Fruit fly (Drosophila melanogaster): Measurements from ENCODE around the gene HP1e.

The HP1e gene

DNA sequence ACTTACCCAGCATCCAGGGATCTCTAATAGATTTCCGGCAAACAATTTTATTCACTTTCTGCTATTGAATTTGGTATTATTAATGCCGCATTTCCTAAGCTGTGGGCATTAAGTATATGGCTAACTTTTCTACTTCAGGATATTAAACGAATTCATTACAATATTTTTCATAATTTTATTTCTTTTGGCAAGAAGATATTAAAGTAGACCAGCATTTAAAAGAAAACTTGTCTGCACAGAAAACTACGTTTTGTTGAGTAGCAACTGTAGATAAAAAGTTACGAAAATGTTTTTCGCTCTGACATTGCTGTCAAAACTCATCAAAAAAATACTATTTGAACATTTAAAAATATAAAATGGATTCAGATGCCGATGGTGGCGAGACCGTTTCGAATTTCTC is at the start of gene HP1e:
Gene HP1e (plus strand): TSS at position 301 of the 400 bp plus-strand sequence.
- TF ChIP-seq CG1620 (GFP tag; optimal IDR thresholded peaks at IDR 0.05) (no peak), CG12768 (GFP tag; optimal IDR thresholded peaks at IDR 0.05) (no peak), kay (GFP tag; ENCODE audit: borderline replicate concordance) (no peak)

DNA sequence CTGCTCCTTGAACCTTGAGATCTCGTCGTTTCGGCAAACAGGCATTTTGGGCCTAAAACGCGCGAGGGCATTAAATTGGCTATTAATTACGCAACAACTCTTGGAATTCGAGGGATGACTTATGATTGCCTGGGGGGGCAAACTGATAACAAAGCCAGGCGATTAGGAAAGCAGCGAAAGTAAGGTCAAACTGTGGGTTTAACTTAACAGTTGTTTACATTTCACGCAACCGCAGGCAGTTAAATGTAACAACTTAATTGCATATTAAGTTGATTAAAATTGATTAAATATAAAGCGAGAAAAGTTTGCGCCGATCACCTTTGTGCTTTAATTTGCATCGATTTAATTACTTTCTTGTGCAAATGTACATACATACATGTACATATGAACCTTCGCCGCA is 33.9 kb upstream of the HP1e start:
- TF ChIP-seq Mnt (GFP tag; optimal IDR thresholded peaks at IDR 0.05) (no peak), CG7045 (GFP tag; optimal IDR thresholded peaks at IDR 0.05) (no peak), CG14711 (tag; optimal IDR thresholded peaks at IDR 0.05) (no peak), Clk (GFP tag; optimal IDR thresholded peaks at IDR 0.05) (no peak), toe (GFP tag; optimal IDR thresholded peaks at IDR 0.05) (no peak), cic (GFP tag; optimal IDR thresholded peaks at IDR 0.05) (no peak), kay (GFP tag; ENCODE audit: borderline replicate concordance) (no peak), CG7101 (tag; optimal IDR thresholded peaks at IDR 0.05) (no peak), CG12768 (GFP tag; optimal IDR thresholded peaks at IDR 0.05) (no peak), bab1 (GFP tag; optimal IDR thresholded peaks at IDR 0.05) (no peak), CG1620 (GFP tag; optimal IDR thresholded peaks at IDR 0.05) (no peak), CG11617 (GFP tag; optimal IDR thresholded peaks at IDR 0.05) (no peak), Crg-1 (GFP tag; optimal IDR thresholded peaks at IDR 0.05) (no peak), pad (GFP tag; optimal IDR thresholded peaks at IDR 0.05) (no peak), CG5204 (GFP tag; optimal IDR thresholded peaks at IDR 0.05) (no peak), Hr96 (GFP tag; optimal IDR thresholded peaks at IDR 0.05) (no peak), cnc (optimal IDR thresholded peaks at IDR 0.05) (no peak)

DNA sequence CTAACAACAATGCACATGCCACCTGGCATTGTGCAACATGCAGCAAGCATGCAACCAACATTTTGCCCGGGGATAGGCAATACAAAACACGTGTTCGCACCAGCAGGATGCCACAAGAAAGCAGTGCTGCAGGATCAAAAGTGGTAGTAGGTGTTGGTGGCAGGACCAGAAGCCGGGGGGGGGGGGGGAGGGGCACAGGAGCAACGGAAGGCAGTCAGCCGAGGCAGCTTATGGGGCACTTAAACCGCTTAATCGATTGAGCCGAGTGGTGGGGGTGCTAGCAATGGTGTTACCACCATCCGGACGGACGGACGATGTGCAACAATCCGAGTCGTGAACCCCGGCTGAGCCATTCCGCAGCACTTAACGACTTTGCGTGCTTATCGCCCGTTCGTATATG is 24.4 kb upstream of the HP1e start:
- no peak for TF ChIP-seq CG12768 (GFP tag; optimal IDR thresholded peaks at IDR 0.05)
- TF ChIP-seq Hr96 (GFP tag; optimal IDR thresholded peaks at IDR 0.05): no peak
- TF ChIP-seq CG33017 (tag; optimal IDR thresholded peaks at IDR 0.05): no peak
- TF ChIP-seq bab1 (GFP tag; optimal IDR thresholded peaks at IDR 0.05): no peak
- no peak for TF ChIP-seq tj (GFP tag; optimal IDR thresholded peaks at IDR 0.05)
- no peak for TF ChIP-seq cic (GFP tag; optimal IDR thresholded peaks at IDR 0.05)
- no peak for TF ChIP-seq pad (GFP tag; optimal IDR thresholded peaks at IDR 0.05)
- TF ChIP-seq toe (GFP tag; optimal IDR thresholded peaks at IDR 0.05): no peak
- no peak for TF ChIP-seq Mnt (GFP tag; optimal IDR thresholded peaks at IDR 0.05)
- no peak for TF ChIP-seq kay (GFP tag; ENCODE audit: borderline replicate concordance)
- TF ChIP-seq Crg-1 (GFP tag; optimal IDR thresholded peaks at IDR 0.05): no peak
- no peak for TF ChIP-seq CG7101 (tag; optimal IDR thresholded peaks at IDR 0.05)
- TF ChIP-seq CG5204 (GFP tag; optimal IDR thresholded peaks at IDR 0.05): no peak
- TF ChIP-seq CG1620 (GFP tag; optimal IDR thresholded peaks at IDR 0.05): no peak
- no peak for TF ChIP-seq CG7045 (GFP tag; optimal IDR thresholded peaks at IDR 0.05)
- TF ChIP-seq cnc (optimal IDR thresholded peaks at IDR 0.05): no peak
- TF ChIP-seq CG14711 (tag; optimal IDR thresholded peaks at IDR 0.05): no peak
- TF ChIP-seq Clk (GFP tag; optimal IDR thresholded peaks at IDR 0.05): no peak
- no peak for TF ChIP-seq CG11617 (GFP tag; optimal IDR thresholded peaks at IDR 0.05)

DNA sequence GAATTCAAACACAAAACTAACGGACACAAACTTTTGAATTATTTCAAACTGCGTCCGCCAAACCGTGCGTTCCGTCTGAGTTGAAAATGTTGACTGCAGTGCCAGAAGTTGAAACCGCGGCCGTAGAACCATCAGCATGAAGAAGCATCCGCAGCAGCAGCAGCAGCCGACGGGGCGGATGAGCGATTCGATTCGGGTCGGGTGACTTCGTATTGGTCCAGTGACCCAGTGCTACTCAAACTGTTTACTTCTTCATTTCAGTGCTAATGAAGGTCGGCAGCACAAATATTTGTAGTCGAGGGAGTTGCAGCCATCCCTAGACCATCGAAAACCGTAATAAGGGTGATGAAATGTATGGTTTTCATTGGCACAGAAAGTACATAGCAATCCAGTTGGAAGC is 6.8 kb downstream of the HP1e start, which contains the start of gene CG8861:
Gene CG8861 (minus strand): TSS at position 101 of the 400 bp plus-strand sequence.
- no peak for TF ChIP-seq Mnt (GFP tag; optimal IDR thresholded peaks at IDR 0.05)
- no peak for TF ChIP-seq Crg-1 (GFP tag; optimal IDR thresholded peaks at IDR 0.05)
- no peak for TF ChIP-seq CG5204 (GFP tag; optimal IDR thresholded peaks at IDR 0.05)
- no peak for TF ChIP-seq CG12768 (GFP tag; optimal IDR thresholded peaks at IDR 0.05)
- no peak for TF ChIP-seq CG7045 (GFP tag; optimal IDR thresholded peaks at IDR 0.05)
- TF ChIP-seq toe (GFP tag; optimal IDR thresholded peaks at IDR 0.05): no peak
- TF ChIP-seq CG7101 (tag; optimal IDR thresholded peaks at IDR 0.05): no peak
- no peak for TF ChIP-seq Hr96 (GFP tag; optimal IDR thresholded peaks at IDR 0.05)
- no peak for TF ChIP-seq CG33017 (tag; optimal IDR thresholded peaks at IDR 0.05)
- no peak for TF ChIP-seq tj (GFP tag; optimal IDR thresholded peaks at IDR 0.05)
- no peak for TF ChIP-seq ovo (GFP tag; optimal IDR thresholded peaks at IDR 0.05)
- TF ChIP-seq Clk (GFP tag; optimal IDR thresholded peaks at IDR 0.05): no peak
- TF ChIP-seq CG11617 (GFP tag; optimal IDR thresholded peaks at IDR 0.05): no peak
- TF ChIP-seq bab1 (GFP tag; optimal IDR thresholded peaks at IDR 0.05): no peak
- no peak for TF ChIP-seq kay (GFP tag; ENCODE audit: borderline replicate concordance)

DNA sequence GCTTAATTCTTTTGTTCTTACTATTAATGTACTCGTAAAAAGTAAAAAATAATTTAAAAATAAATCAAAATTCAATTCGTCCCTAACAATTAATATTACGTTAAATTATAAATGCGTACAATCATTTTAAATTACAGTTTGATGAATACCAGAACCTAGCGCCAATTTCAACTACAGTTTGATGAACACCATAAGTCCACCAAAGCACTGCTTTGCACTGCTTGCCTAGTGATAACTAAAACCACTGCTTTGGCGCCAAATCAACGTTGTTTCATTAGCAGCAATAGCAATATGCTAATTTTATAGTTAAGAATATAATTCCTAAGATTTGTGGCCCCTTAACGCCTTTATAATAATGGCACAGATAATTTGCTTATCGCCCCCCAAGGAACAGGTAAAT is 7.2 kb downstream of the HP1e start:
- TF ChIP-seq Clk (GFP tag; optimal IDR thresholded peaks at IDR 0.05) (no peak), CG14711 (tag; optimal IDR thresholded peaks at IDR 0.05) (no peak), CG1620 (GFP tag; optimal IDR thresholded peaks at IDR 0.05) (no peak)

DNA sequence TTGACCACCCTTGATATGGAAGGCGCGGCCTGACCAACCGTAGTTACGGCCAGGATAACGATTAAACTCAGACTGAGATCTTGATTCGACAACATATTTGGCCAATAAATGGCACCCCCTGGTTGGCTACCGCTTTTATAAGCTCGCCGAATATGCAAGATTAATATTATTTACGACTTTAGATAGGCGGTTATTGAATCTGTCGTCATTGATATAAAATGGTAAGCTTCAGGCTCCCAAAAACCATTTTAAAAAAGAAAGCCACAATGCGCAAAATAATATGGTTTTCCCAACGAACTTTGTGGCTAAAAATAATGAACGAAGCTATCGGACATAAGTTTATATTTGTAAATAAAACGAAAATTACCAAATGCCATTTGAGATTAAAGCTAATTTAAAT is 8.7 kb downstream of the HP1e start, which contains the start of gene CG12951:
Gene CG12951 (minus strand): TSS at position 101 of the 400 bp plus-strand sequence.
- TF ChIP-seq bab1 (GFP tag; optimal IDR thresholded peaks at IDR 0.05): no peak
- no peak for TF ChIP-seq toe (GFP tag; optimal IDR thresholded peaks at IDR 0.05)
- TF ChIP-seq cnc (optimal IDR thresholded peaks at IDR 0.05): no peak
- TF ChIP-seq CG33017 (tag; optimal IDR thresholded peaks at IDR 0.05): no peak
- TF ChIP-seq kay (GFP tag; ENCODE audit: borderline replicate concordance): no peak
- TF ChIP-seq CG12768 (GFP tag; optimal IDR thresholded peaks at IDR 0.05): no peak
- TF ChIP-seq pad (GFP tag; optimal IDR thresholded peaks at IDR 0.05): no peak
- no peak for TF ChIP-seq CG11617 (GFP tag; optimal IDR thresholded peaks at IDR 0.05)
- no peak for TF ChIP-seq CG7045 (GFP tag; optimal IDR thresholded peaks at IDR 0.05)
- TF ChIP-seq cic (GFP tag; optimal IDR thresholded peaks at IDR 0.05): no peak
- TF ChIP-seq CG14711 (tag; optimal IDR thresholded peaks at IDR 0.05): no peak
- TF ChIP-seq CG7101 (tag; optimal IDR thresholded peaks at IDR 0.05): no peak
- no peak for TF ChIP-seq CG5204 (GFP tag; optimal IDR thresholded peaks at IDR 0.05)
- no peak for TF ChIP-seq Mnt (GFP tag; optimal IDR thresholded peaks at IDR 0.05)
- no peak for TF ChIP-seq Hr96 (GFP tag; optimal IDR thresholded peaks at IDR 0.05)

DNA sequence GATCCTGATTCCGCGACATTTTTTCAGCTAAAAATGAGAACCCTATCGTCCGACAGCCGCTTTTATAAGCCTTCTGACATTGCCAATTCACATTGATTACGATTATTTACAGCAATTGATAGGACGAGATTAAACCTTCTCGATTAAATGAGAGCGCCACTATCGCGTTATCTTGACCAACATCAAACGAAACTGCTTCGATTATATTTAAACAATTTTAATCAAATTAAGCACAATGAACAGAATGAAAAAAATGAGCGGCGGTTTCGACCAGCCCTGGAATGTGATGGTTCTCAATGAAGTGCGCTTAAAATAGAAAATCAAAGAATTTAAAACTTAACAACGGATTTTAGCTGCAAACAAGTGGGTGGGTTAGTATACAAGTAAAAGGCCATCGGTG is 10.3 kb downstream of the HP1e start, which contains the start of gene CG16749:
Gene CG16749 (minus strand): TSS at position 25 of the 400 bp plus-strand sequence.
- no peak for TF ChIP-seq Crg-1 (GFP tag; optimal IDR thresholded peaks at IDR 0.05)
- TF ChIP-seq pad (GFP tag; optimal IDR thresholded peaks at IDR 0.05): no peak
- TF ChIP-seq CG5204 (GFP tag; optimal IDR thresholded peaks at IDR 0.05): no peak
- no peak for TF ChIP-seq CG12768 (GFP tag; optimal IDR thresholded peaks at IDR 0.05)
- no peak for TF ChIP-seq Mnt (GFP tag; optimal IDR thresholded peaks at IDR 0.05)
- no peak for TF ChIP-seq CG33017 (tag; optimal IDR thresholded peaks at IDR 0.05)
- TF ChIP-seq bab1 (GFP tag; optimal IDR thresholded peaks at IDR 0.05): no peak
- peak; percentile 58 for TF ChIP-seq cic (GFP tag; optimal IDR thresholded peaks at IDR 0.05)
